Worm (Caenorhabditis elegans) whole organism, young adult: ENCODE measurements around the gene tbc-20.

ENCODE experiments used
- ama-1 ChIP-seq, 3 experiments: fragments of 150-350 bp in 1 of 3; sonication (generic microtip) in 2 of 3; optimal IDR thresholded peaks; 2 replicates each; lab custom pipeline; 2014 to 2018; ENCODE audit warnings: missing biosample characterization in 2 of 3, missing genetic modification characterization in 2 of 3, missing genetic modification reagents in 2 of 3
- aptf-3 ChIP-seq: fragments of 200-800 bp; sonication (Bioruptor generic); IDR thresholded peaks from 2 replicates; pipeline ENCODE4 v1.3.6; 2022; ENCODE audit warnings: missing genetic modification characterization, missing compliant biosample characterization
- attf-3 ChIP-seq: fragments of 200-800 bp; sonication (Bioruptor generic); conservative IDR thresholded peaks from 2 replicates; pipeline ENCODE4 v1.3.6; 2022; ENCODE audit warnings: missing genetic modification reagents, missing genetic modification characterization, missing compliant biosample characterization
- egl-18 ChIP-seq: fragments of 200-800 bp; sonication (Bioruptor generic); IDR thresholded peaks from 2 replicates; pipeline ENCODE4 v1.3.6; 2022; ENCODE audit warnings: missing genetic modification reagents, missing genetic modification characterization, missing compliant biosample characterization
- lin-40 ChIP-seq: sonication (generic microtip); optimal IDR thresholded peaks from 2 replicates; lab custom pipeline; 2016; ENCODE audit warnings: missing genetic modification characterization, mild to moderate bottlenecking, missing compliant biosample characterization, missing genotype, missing genetic modification reagents
- lir-1 ChIP-seq: fragments of 200-800 bp; sonication (Bioruptor generic); conservative IDR thresholded peaks from 2 replicates; pipeline ENCODE4 v1.3.6; 2022; ENCODE audit warnings: missing genetic modification reagents, missing genetic modification characterization, missing compliant biosample characterization
- mel-28 ChIP-seq: sonication (generic microtip); optimal IDR thresholded peaks from 2 replicates; lab custom pipeline; 2016; ENCODE audit warnings: borderline replicate concordance, mild to moderate bottlenecking, missing genetic modification characterization, missing compliant biosample characterization
- nhr-120 ChIP-seq: fragments of 200-800 bp; sonication (Bioruptor generic); IDR thresholded peaks from 2 replicates; pipeline ENCODE4 v1.3.6; 2022; ENCODE audit warnings: missing genetic modification characterization, missing compliant biosample characterization
- nhr-90 ChIP-seq: sonication (generic microtip); optimal IDR thresholded peaks from 2 replicates; lab custom pipeline; 2016; ENCODE audit warnings: missing genotype, mild to moderate bottlenecking, missing genetic modification characterization, missing compliant biosample characterization
- somi-1 ChIP-seq: fragments of 200-800 bp; sonication (Bioruptor generic); optimal IDR thresholded peaks from 2 replicates; lab custom pipeline; 2018; ENCODE audit warnings: mild to moderate bottlenecking, missing genetic modification characterization, missing compliant biosample characterization
- unc-62 ChIP-seq: fragments of 150-350 bp; optimal IDR thresholded peaks from 2 replicates; lab custom pipeline; 2014; ENCODE audit warnings: missing biosample characterization, missing genetic modification reagents, missing genetic modification characterization
- ztf-18 ChIP-seq: sonication (generic microtip); optimal IDR thresholded peaks from 2 replicates; lab custom pipeline; 2016; ENCODE audit warnings: missing genotype, mild to moderate bottlenecking, missing genetic modification characterization, missing compliant biosample characterization

ce11 chrII:14841253-14841652 is 43.0 kb downstream of the tbc-20 start:
- TF ChIP-seq lin-40 (tag; lab: Kevin White, UChicago) (no peak), aptf-3 (GFP tag; lab: Robert Waterston, UW) (no peak), lir-1 (GFP tag; lab: Robert Waterston, UW) (no peak), nhr-90 (no peak), ztf-18 (tag; lab: Kevin White, UChicago) (no peak), nhr-120 (GFP tag; lab: Robert Waterston, UW) (no peak), attf-3 (GFP tag; lab: Robert Waterston, UW) (no peak), somi-1 (GFP tag; lab: Kevin White, UChicago) (no peak), ama-1 (optimal IDR thresholded peaks at IDR 0.05; lab: Kevin White, UChicago) (no peak), ama-1 (GFP tag; optimal IDR thresholded peaks at IDR 0.05; lab: Kevin White, UChicago) (no peak), mel-28 (tag; lab: Kevin White, UChicago) (no peak), unc-62 (GFP tag; lab: Kevin White, UChicago) (no peak), egl-18 (GFP tag; lab: Robert Waterston, UW) (no peak)
